Worm (Caenorhabditis elegans): ENCODE data around the gene C27F2.6.

C27F2.6 gene

DNA sequence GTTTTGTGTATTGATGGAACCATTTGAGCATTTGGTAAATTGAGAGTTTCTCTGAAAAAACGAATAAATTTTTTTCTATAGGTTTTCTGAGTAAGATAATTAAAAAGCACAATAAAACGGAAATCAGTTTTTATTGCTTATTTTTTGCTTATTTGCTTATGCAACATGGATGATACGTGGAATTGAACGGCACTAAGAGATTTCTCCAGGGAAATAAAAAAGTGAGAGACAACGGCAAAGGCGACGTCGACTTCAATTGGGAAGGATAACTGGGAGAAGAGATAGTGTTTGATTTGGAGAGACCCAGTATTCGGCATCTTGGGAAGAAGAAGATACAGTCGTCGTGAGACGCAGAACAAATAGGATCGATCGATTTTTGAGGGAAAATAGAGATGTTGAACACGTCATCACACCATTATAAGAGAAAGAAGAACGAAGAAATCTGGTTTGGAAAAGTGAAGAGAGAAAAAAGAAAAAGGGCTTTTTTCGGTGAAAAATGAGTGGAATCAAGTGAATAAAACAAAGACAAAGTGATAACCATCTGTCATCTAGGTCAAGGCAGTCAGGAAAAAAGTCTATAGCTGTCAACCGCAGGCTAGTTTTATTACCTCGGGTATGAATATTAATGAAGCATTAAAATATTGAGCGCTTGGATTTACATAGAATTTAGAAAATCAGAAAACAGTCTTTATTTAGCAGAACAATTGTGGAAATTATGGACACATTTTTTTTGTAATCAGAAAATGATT, 18.0 kb upstream of the C27F2.6 start, which contains the start of gene tmem-131 (continued):
- TF ChIP-seq mdl-1 (tag; optimal IDR thresholded peaks at IDR 0.05) = no peak
- TF ChIP-seq skn-1 (tag; optimal IDR thresholded peaks at IDR 0.05) = no peak
- TF ChIP-seq hmg-1.1 (GFP tag; IDR thresholded peaks at IDR 0.05) = no peak
- peak; percentile 53 for TF ChIP-seq nhr-28 (tag; optimal IDR thresholded peaks at IDR 0.05)
- TF ChIP-seq unc-130 (GFP tag; optimal IDR thresholded peaks at IDR 0.05) = no peak
- no peak for TF ChIP-seq nhr-10 (tag; optimal IDR thresholded peaks at IDR 0.05)
- TF ChIP-seq Y105C5A.15 (GFP tag; IDR thresholded peaks at IDR 0.05) = no peak
- no peak for TF ChIP-seq dmd-9 (GFP tag; IDR thresholded peaks at IDR 0.05)
- no peak for TF ChIP-seq lin-15B (tag; optimal IDR thresholded peaks at IDR 0.05)
- no peak for TF ChIP-seq nhr-11 (tag; optimal IDR thresholded peaks at IDR 0.05)
- TF ChIP-seq spr-3 (GFP tag; optimal IDR thresholded peaks at IDR 0.05) = no peak
- TF ChIP-seq set-16 (GFP tag; IDR thresholded peaks at IDR 0.05) = no peak
- no peak for TF ChIP-seq R02D3.7 (tag; optimal IDR thresholded peaks at IDR 0.05)
- peak; percentile 11 for TF ChIP-seq nhr-48 (tag; optimal IDR thresholded peaks at IDR 0.05)
- TF ChIP-seq nhr-25 (tag; optimal IDR thresholded peaks at IDR 0.05; ENCODE audit: borderline replicate concordance, insufficient read depth) = peak; percentile 63
- TF ChIP-seq zfp-2 (tag; optimal IDR thresholded peaks at IDR 0.05) = no peak
- TF ChIP-seq ceh-62 (tag; optimal IDR thresholded peaks at IDR 0.05) = no peak
- TF ChIP-seq ceh-20 (GFP tag; IDR thresholded peaks at IDR 0.05) = no peak
- TF ChIP-seq mdt-29 (GFP tag; IDR thresholded peaks at IDR 0.05) = no peak

DNA sequence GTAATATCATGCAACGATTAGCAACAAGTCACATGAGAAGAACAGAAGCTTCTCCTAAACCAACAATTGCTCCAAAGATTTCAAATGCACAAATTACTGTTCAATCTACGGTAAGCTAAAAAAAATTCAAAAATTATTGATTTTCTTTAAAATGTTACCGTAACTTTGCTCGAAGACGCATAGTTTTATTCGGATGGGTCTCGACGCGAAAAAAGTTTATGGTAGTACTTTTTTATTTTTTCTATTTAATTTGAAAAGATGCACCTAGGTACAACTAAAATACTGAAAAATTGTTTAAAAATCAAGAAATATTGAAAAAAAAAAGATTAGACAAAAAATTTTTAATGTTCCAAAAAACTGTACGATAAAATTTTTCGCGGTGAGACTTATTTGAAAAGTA, 7.4 kb upstream of the C27F2.6 start:
- TF ChIP-seq ZK546.5 (tag; optimal IDR thresholded peaks at IDR 0.05) (no peak), lsy-2 (tag; optimal IDR thresholded peaks at IDR 0.05) (peak in 1 of 2 experiments; percentile 4)

DNA sequence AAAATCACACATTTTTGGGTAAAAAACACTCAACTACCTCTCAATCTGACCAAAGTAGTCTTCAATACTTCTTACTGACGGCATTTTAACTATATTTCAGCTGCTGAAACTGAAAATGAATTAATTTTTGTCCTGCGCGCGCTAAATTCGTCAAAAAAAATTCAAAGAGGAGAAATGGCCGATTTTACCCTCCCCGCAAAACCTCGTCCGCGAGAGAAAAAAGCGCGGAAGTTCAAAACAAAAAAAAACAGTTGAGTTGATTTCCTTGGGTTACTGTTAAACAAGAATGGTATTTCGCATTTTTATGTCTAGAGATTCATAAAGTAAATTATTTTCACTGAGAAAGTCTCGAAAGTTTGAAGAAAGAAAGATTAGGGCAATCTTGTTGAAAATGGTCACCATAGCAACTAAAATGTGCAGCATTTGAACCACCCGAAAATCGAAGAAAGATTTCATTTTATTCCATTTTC, 6.6 kb upstream of the C27F2.6 start, which contains the start of the genes C27F2.10 and wdr-60:
Gene C27F2.10 (minus strand): TSS at position 109 of the 470 bp plus-strand sequence.
Gene wdr-60 (plus strand): TSS at position 420 of the 470 bp plus-strand sequence.
- TF ChIP-seq T26A8.4 (GFP tag; IDR thresholded peaks at IDR 0.05) (no peak), duxl-1 (tag; optimal IDR thresholded peaks at IDR 0.05; ENCODE audit: poor library complexity) (no peak), F37D6.2 (tag; optimal IDR thresholded peaks at IDR 0.05) (no peak), ctbp-1 (GFP tag; IDR thresholded peaks at IDR 0.05) (no peak), nhr-10 (tag; optimal IDR thresholded peaks at IDR 0.05) (no peak), mes-2 (tag; optimal IDR thresholded peaks at IDR 0.05; ENCODE audit: poor library complexity, severe bottlenecking) (peak; percentile 92), hif-1 (tag; optimal IDR thresholded peaks at IDR 0.05) (peak in 1 of 2 experiments; percentile 31), pha-4 (GFP tag; IDR thresholded peaks at IDR 0.05) (no peak), pha-4 (tag; optimal IDR thresholded peaks at IDR 0.05) (no peak), saeg-2 (GFP tag; IDR thresholded peaks at IDR 0.05) (no peak), egl-27 (tag; optimal IDR thresholded peaks at IDR 0.05) (no peak), lsy-2 (tag; optimal IDR thresholded peaks at IDR 0.05) (peak in 1 of 2 experiments; percentile 4), arid-1 (GFP tag; conservative IDR thresholded peaks at IDR 0.05) (no peak), dpl-1 (GFP tag; optimal IDR thresholded peaks at IDR 0.05) (peak; percentile 82)

DNA sequence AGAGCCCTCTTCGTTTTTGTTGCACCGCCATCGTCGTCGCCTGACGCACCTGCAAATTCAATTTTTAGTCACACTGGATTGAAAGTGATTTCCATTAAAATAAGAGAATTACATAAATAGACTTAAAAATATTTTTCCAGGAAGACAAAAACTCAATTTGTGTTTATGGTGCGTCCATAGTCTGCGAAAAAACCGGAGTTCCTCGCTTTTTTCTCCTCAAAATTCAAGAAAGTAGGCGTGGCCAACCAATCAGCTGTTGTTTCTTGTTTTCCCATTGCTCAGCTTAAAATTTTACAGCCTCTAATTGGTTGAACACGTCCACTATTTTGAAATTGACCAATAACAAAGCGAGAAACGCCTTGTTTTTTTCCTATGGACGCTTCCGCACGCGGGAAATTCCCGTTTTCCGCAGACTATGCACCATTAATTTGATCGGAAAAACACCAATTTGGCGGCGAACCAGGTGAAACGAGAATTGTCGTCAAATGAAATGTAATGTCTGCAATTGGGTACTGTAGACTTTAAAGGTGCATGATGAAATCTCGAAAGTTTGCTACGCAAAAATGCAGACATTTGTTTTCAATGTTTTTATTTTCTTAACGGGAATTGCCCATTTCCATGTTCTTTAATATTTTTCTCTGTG, 4.3 kb upstream of the C27F2.6 start, which contains the start of gene C27F2.7:
Gene C27F2.7 (minus strand): TSS at position 51 of the 643 bp plus-strand sequence.
- TF ChIP-seq unc-130 (GFP tag; optimal IDR thresholded peaks at IDR 0.05) = peak; percentile 41
- TF ChIP-seq Y48G9A.11 (GFP tag; IDR thresholded peaks at IDR 0.05) = peak; percentile 35; the same call in 1 of the 2 replicates
- TF ChIP-seq daf-12 (tag; optimal IDR thresholded peaks at IDR 0.05) = no peak
- TF ChIP-seq F49E8.2 (tag; optimal IDR thresholded peaks at IDR 0.05; ENCODE audit: borderline replicate concordance) = peak; percentile 11
- no peak for TF ChIP-seq sdz-12 (GFP tag; optimal IDR thresholded peaks at IDR 0.05)
